Worm (Caenorhabditis elegans): Measurements from ENCODE around the gene ZK470.6.

- TF ChIP-seq ceh-13 (GFP tag; optimal IDR thresholded peaks at IDR 0.05): no peak
- no peak for TF ChIP-seq tbx-37 (GFP tag; conservative IDR thresholded peaks at IDR 0.05)
- no peak for TF ChIP-seq ama-1 (optimal IDR thresholded peaks at IDR 0.05)
- TF ChIP-seq ceh-36 (tag; optimal IDR thresholded peaks at IDR 0.05): no peak
- no peak for TF ChIP-seq pes-1 (GFP tag; IDR thresholded peaks at IDR 0.05)
Measured at ce11 chrX:4134855-4135254, 42.4 kb downstream of the ZK470.6 start, which contains the start of gene ZK470.2.

Data from whole organism, early embryonic.